Fruit fly (Drosophila melanogaster) whole organism, prepupa: ENCODE measurements around the gene Sgs3.

Experiments
- CG10631 ChIP-seq: fragments of 200-800 bp; sonication (Bioruptor generic); optimal IDR thresholded peaks from 2 replicates; lab custom pipeline; 2016; ENCODE audit warnings: missing biosample characterization, missing genetic modification characterization
- CG10669 ChIP-seq: fragments of 200-800 bp; sonication (Bioruptor generic); optimal IDR thresholded peaks from 3 replicates; lab custom pipeline; 2018; ENCODE audit warnings: missing biosample characterization, mild to moderate bottlenecking, missing genetic modification characterization, moderate library complexity
- CG11294 ChIP-seq: fragments of 200-800 bp; sonication (Bioruptor generic); IDR thresholded peaks from 2 replicates; pipeline ENCODE4 v1.3.6; 2022; ENCODE audit warnings: missing biosample characterization, missing genetic modification characterization
- CG15336 ChIP-seq: fragments of 200-800 bp; sonication (Bioruptor generic); IDR thresholded peaks from 2 replicates; pipeline ENCODE4 v1.3.6; 2022; ENCODE audit warnings: missing biosample characterization, missing genetic modification characterization
- CG16779 ChIP-seq: fragments of 200-800 bp; sonication (Bioruptor generic); optimal IDR thresholded peaks from 3 replicates; lab custom pipeline; 2017; ENCODE audit warnings: missing biosample characterization, mild to moderate bottlenecking, missing genetic modification characterization
- CG3032 ChIP-seq: fragments of 200-800 bp; optimal IDR thresholded peaks from 2 replicates; lab custom pipeline; 2019; ENCODE audit warnings: missing biosample characterization, mild to moderate bottlenecking, missing genetic modification characterization, moderate library complexity
- CG32006 ChIP-seq: fragments of 200-800 bp; sonication (Bioruptor generic); optimal IDR thresholded peaks from 3 replicates; lab custom pipeline; 2017; ENCODE audit warnings: missing biosample characterization, mild to moderate bottlenecking, missing genetic modification characterization
- CG34406 ChIP-seq: fragments of 200-800 bp; sonication (Bioruptor generic); optimal IDR thresholded peaks from 3 replicates; lab custom pipeline; 2016; ENCODE audit warnings: missing biosample characterization, missing genetic modification characterization
- CG6163 ChIP-seq: fragments of 200-800 bp; sonication (Bioruptor generic); IDR thresholded peaks from 3 replicates; pipeline ENCODE4 v1.3.6; 2022; ENCODE audit warnings: missing biosample characterization, missing genetic modification characterization
- CG6276 ChIP-seq: fragments of 200-800 bp; sonication (Bioruptor generic); optimal IDR thresholded peaks from 2 replicates; lab custom pipeline; 2017; ENCODE audit warnings: missing biosample characterization, mild to moderate bottlenecking, missing genetic modification characterization
- CG6854 ChIP-seq: fragments of 200-800 bp; sonication (Bioruptor generic); optimal IDR thresholded peaks from 2 replicates; lab custom pipeline; 2017; ENCODE audit warnings: missing biosample characterization, mild to moderate bottlenecking, missing genetic modification characterization
- CG8319 ChIP-seq: fragments of 200-800 bp; sonication (Bioruptor generic); optimal IDR thresholded peaks from 3 replicates; lab custom pipeline; 2016; ENCODE audit warnings: missing biosample characterization, missing genetic modification characterization
- CG8632 ChIP-seq: fragments of 200-800 bp; sonication (Bioruptor generic); optimal IDR thresholded peaks from 3 replicates; lab custom pipeline; 2016; ENCODE audit warnings: missing biosample characterization, missing genetic modification characterization
- Eip75B ChIP-seq: fragments of 200-800 bp; sonication (Bioruptor generic); optimal IDR thresholded peaks from 3 replicates; lab custom pipeline; 2016; ENCODE audit warnings: missing biosample characterization, missing genetic modification characterization
- Eip78C ChIP-seq: fragments of 200-800 bp; sonication (Bioruptor generic); peaks from one replicate; lab custom pipeline; 2016; ENCODE audit warnings: missing biosample characterization, missing genetic modification characterization
- Eip93F ChIP-seq: fragments of 200-800 bp; sonication (Bioruptor generic); optimal IDR thresholded peaks from 2 replicates; lab custom pipeline; 2016; ENCODE audit warnings: missing biosample characterization, mild to moderate bottlenecking, missing genetic modification characterization
- Ets21C ChIP-seq: fragments of 200-800 bp; sonication (Bioruptor generic); optimal IDR thresholded peaks from 3 replicates; lab custom pipeline; 2016; ENCODE audit warnings: missing biosample characterization, missing genetic modification characterization
- Gug ChIP-seq: fragments of 200-800 bp; sonication (Bioruptor generic); IDR thresholded peaks from 2 replicates; pipeline ENCODE4 v1.3.6; 2022; ENCODE audit warnings: missing biosample characterization, missing genetic modification characterization
- Hr38 ChIP-seq: sonication (Bioruptor generic); optimal IDR thresholded peaks from 2 replicates; lab custom pipeline; 2016; ENCODE audit warnings: missing biosample characterization, missing genetic modification characterization
- Hr4 ChIP-seq: fragments of 200-800 bp; sonication (Bioruptor generic); optimal IDR thresholded peaks from 3 replicates; lab custom pipeline; 2016; ENCODE audit warnings: missing biosample characterization, missing genetic modification characterization
- Lpt ChIP-seq: fragments of 200-800 bp; sonication (Bioruptor generic); optimal IDR thresholded peaks from 3 replicates; lab custom pipeline; 2016; ENCODE audit warnings: missing biosample characterization, missing genetic modification characterization
- Met ChIP-seq: fragments of 200-800 bp; sonication (Bioruptor generic); optimal IDR thresholded peaks from 3 replicates; lab custom pipeline; 2016; ENCODE audit warnings: missing biosample characterization, missing genetic modification characterization
- OdsH ChIP-seq: fragments of 200-800 bp; sonication (Bioruptor generic); optimal IDR thresholded peaks from 3 replicates; lab custom pipeline; 2016; ENCODE audit warnings: missing biosample characterization, missing genetic modification characterization
- Smox ChIP-seq: fragments of 200-800 bp; sonication (Bioruptor generic); optimal IDR thresholded peaks from 3 replicates; lab custom pipeline; 2016; ENCODE audit warnings: missing biosample characterization, missing genetic modification characterization
- Sox102F ChIP-seq: fragments of 200-800 bp; sonication (Bioruptor generic); optimal IDR thresholded peaks from 2 replicates; lab custom pipeline; 2016; ENCODE audit warnings: missing biosample characterization, mild to moderate bottlenecking, missing genetic modification characterization
- Sox14 ChIP-seq: fragments of 200-800 bp; sonication (Bioruptor generic); optimal IDR thresholded peaks from 3 replicates; lab custom pipeline; 2016; ENCODE audit warnings: missing biosample characterization, missing genetic modification characterization
- achi ChIP-seq: fragments of 200-800 bp; sonication (Bioruptor generic); optimal IDR thresholded peaks from 3 replicates; lab custom pipeline; 2016; ENCODE audit warnings: missing biosample characterization, missing genetic modification characterization
- acj6 ChIP-seq: fragments of 200-800 bp; sonication (Bioruptor generic); optimal IDR thresholded peaks from 3 replicates; lab custom pipeline; 2016; ENCODE audit warnings: missing biosample characterization, missing genetic modification characterization
- dac ChIP-seq: fragments of 200-800 bp; sonication (Bioruptor generic); optimal IDR thresholded peaks from 2 replicates; lab custom pipeline; 2017; ENCODE audit warnings: missing biosample characterization, mild to moderate bottlenecking, missing genetic modification characterization
- dsx ChIP-seq: fragments of 200-800 bp; optimal IDR thresholded peaks from 3 replicates; lab custom pipeline; 2019; ENCODE audit warnings: missing biosample characterization, mild to moderate bottlenecking, missing genetic modification characterization, moderate library complexity; ENCODE audit not compliant: poor library complexity, severe bottlenecking
- esn ChIP-seq: fragments of 200-800 bp; sonication (Bioruptor generic); optimal IDR thresholded peaks from 2 replicates; lab custom pipeline; 2016; ENCODE audit warnings: missing biosample characterization, mild to moderate bottlenecking, missing genetic modification characterization, moderate library complexity
- fd59A ChIP-seq: fragments of 200-800 bp; sonication (Bioruptor generic); optimal IDR thresholded peaks from 2 replicates; lab custom pipeline; 2017; ENCODE audit warnings: missing biosample characterization, mild to moderate bottlenecking, missing genetic modification characterization, missing genetic modification reagents
- fd85E ChIP-seq: fragments of 200-800 bp; sonication (Bioruptor generic); optimal IDR thresholded peaks from 3 replicates; lab custom pipeline; 2016; ENCODE audit warnings: missing biosample characterization, missing genetic modification characterization
- fkh ChIP-seq: fragments of 200-800 bp; sonication (Bioruptor generic); optimal IDR thresholded peaks from 3 replicates; lab custom pipeline; 2017; ENCODE audit warnings: missing biosample characterization, mild to moderate bottlenecking, missing genetic modification characterization, moderate library complexity
- salr ChIP-seq, 2 experiments: fragments of 200-800 bp; sonication (Bioruptor generic); optimal IDR thresholded peaks; 3 replicates each; lab custom pipeline; 2016 to 2018; ENCODE audit warnings: missing biosample characterization in 2 of 2, missing genetic modification characterization in 2 of 2, mild to moderate bottlenecking in 1 of 2
- ss ChIP-seq, 2 experiments: fragments of 200-800 bp; sonication (Bioruptor generic); optimal IDR thresholded peaks; 2 replicates in 1 of 2; 3 replicates in 1 of 2; lab custom pipeline; 2017 to 2018; ENCODE audit warnings: mild to moderate bottlenecking in 2 of 2, missing biosample characterization in 2 of 2, missing genetic modification characterization in 2 of 2, moderate library complexity in 1 of 2
- svp ChIP-seq: fragments of 200-800 bp; sonication (Bioruptor generic); peaks from one replicate; lab custom pipeline; 2016; ENCODE audit warnings: missing biosample characterization, missing genetic modification characterization
- vri ChIP-seq: fragments of 200-800 bp; sonication (Bioruptor generic); optimal IDR thresholded peaks from 3 replicates; lab custom pipeline; 2016; ENCODE audit warnings: missing biosample characterization, mild to moderate bottlenecking, missing genetic modification characterization

Sgs3 gene

DNA sequence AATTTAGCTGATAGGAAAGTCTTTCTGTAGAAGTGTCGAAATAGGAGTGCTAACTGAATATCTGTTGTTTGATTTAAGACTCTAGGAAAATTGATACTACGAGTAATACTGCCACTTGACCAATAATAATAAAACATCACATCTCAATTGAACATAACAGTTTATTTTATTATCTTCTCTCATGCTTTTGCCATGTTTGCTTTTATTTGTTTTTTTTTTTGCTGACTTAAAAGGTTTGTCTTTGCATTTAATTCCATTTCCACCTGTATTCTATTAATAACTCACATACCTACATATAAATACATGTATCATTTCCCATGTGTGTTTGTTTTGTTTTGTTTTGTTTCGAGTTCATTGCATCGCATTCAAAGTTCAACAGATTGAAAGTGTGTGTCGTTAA lies 10.6 kb downstream of the Sgs3 start, which contains the start of the genes CG11714 and Fuca:
Gene CG11714 (minus strand): TSS at position 101 of the 400 bp plus-strand sequence.
Gene Fuca (minus strand): TSS at position 101 of the 400 bp plus-strand sequence.
- no peak for TF ChIP-seq fkh (GFP tag; lab: Kevin White, UChicago)
- no peak for TF ChIP-seq CG8632 (GFP tag; lab: Kevin White, UChicago)
- no peak for TF ChIP-seq Eip78C (GFP tag; lab: Kevin White, UChicago)
- TF ChIP-seq CG15336 (GFP tag; lab: Robert Waterston, UW), result no peak
- TF ChIP-seq Hr38 (GFP tag; lab: Kevin White, UChicago), result no peak
- no peak for TF ChIP-seq CG8319 (GFP tag; lab: Kevin White, UChicago)
- no peak for TF ChIP-seq salr (GFP tag; optimal IDR thresholded peaks at IDR 0.05; lab: Kevin White, UChicago)
- no peak for TF ChIP-seq Gug (GFP tag; lab: Robert Waterston, UW)
- TF ChIP-seq Eip75B, result no peak
- TF ChIP-seq CG10669 (GFP tag; lab: Kevin White, UChicago), result no peak
- TF ChIP-seq Hr4 (GFP tag; lab: Kevin White, UChicago), result no peak
- no peak for TF ChIP-seq vri (GFP tag; lab: Kevin White, UChicago)
- no peak for TF ChIP-seq fd59A (GFP tag; lab: Kevin White, UChicago)
- TF ChIP-seq Lpt, result no peak
- TF ChIP-seq CG6276 (GFP tag; lab: Kevin White, UChicago), result no peak
- no peak for TF ChIP-seq dac (GFP tag; lab: Kevin White, UChicago)
- TF ChIP-seq CG11294 (GFP tag; lab: Robert Waterston, UW), result no peak
- TF ChIP-seq CG3032, result no peak
- TF ChIP-seq Ets21C (GFP tag; lab: Kevin White, UChicago), result no peak

dm6 chr3L:11523286-11523685 lies 11.3 kb downstream of the Sgs3 start:
- TF ChIP-seq CG10669 (GFP tag; lab: Kevin White, UChicago), result no peak
- TF ChIP-seq Eip78C (GFP tag; lab: Kevin White, UChicago), result peak; percentile 8
- TF ChIP-seq svp, result no peak
- TF ChIP-seq acj6 (GFP tag; lab: Kevin White, UChicago), result no peak

- TF ChIP-seq Eip78C (GFP tag; lab: Kevin White, UChicago), result peak; percentile 20
- no peak for TF ChIP-seq Eip93F (GFP tag; lab: Kevin White, UChicago)
- no peak for TF ChIP-seq Smox
- no peak for TF ChIP-seq fd85E (GFP tag; lab: Kevin White, UChicago)
- no peak for TF ChIP-seq dsx (GFP tag; lab: Kevin White, UChicago)
- TF ChIP-seq fkh (GFP tag; lab: Kevin White, UChicago), result peak; percentile 30
- no peak for TF ChIP-seq OdsH (GFP tag; lab: Kevin White, UChicago)
- TF ChIP-seq CG6854 (GFP tag; lab: Kevin White, UChicago), result peak; percentile 19
- peak; percentile 96 for TF ChIP-seq svp
- peak; percentile 3 for TF ChIP-seq Met (GFP tag; lab: Kevin White, UChicago)
- no peak for TF ChIP-seq achi (GFP tag; lab: Kevin White, UChicago)
- peak; percentile 29 for TF ChIP-seq esn (GFP tag; lab: Kevin White, UChicago)
- no peak for TF ChIP-seq CG34406
- peak; percentile 78 for TF ChIP-seq vri (GFP tag; lab: Kevin White, UChicago)
- no peak for TF ChIP-seq CG6163 (GFP tag; lab: Robert Waterston, UW)
- TF ChIP-seq, all 60 proteins: peak for 7
Observed at dm6 chr3L:11525765-11526164, 13.7 kb downstream of the Sgs3 start.

- peak; percentile 72 for TF ChIP-seq svp
- TF ChIP-seq Hr4 (GFP tag; lab: Kevin White, UChicago), result no peak
- peak; percentile 11 for TF ChIP-seq Sox14 (GFP tag; lab: Kevin White, UChicago)
- no peak for TF ChIP-seq ss (GFP tag; optimal IDR thresholded peaks at IDR 0.05; lab: Kevin White, UChicago)
- TF ChIP-seq acj6 (GFP tag; lab: Kevin White, UChicago), result no peak
- TF ChIP-seq vri (GFP tag; lab: Kevin White, UChicago), result peak; percentile 7
- TF ChIP-seq CG8319 (GFP tag; lab: Kevin White, UChicago), result no peak
- TF ChIP-seq CG16779 (tag; lab: Kevin White, UChicago), result no peak
- no peak for TF ChIP-seq CG10631 (GFP tag; lab: Kevin White, UChicago)
- no peak for TF ChIP-seq Sox102F (GFP tag; lab: Kevin White, UChicago)
- TF ChIP-seq CG32006 (GFP tag; lab: Kevin White, UChicago), result no peak
- no peak for TF ChIP-seq CG34406
- no peak for TF ChIP-seq OdsH (GFP tag; lab: Kevin White, UChicago)
Observed at dm6 chr3L:11526644-11527184, 14.7 kb downstream of the Sgs3 start.
